Worm (Caenorhabditis elegans): ENCODE data around the gene sams-4.

DNA sequence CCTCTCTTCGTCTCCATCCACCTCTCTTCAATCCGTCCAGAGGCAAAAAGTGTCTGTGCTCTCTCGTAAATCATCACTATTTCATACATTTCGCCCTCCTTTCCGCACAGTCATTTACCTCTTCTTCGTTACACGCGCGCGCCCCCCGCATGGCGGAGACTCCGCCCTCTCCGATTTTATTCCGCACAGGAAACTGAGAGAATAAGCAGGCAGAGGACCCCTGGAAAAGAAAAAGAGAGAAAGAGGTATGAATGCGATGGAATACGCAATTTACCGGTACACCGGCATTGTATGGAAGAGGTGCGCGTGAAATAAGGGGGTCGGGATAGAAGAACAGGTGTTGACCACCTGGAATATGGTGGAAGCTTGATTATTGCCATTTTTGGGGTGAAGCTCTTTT lies 14.6 kb upstream of the sams-4 start:
- TF ChIP-seq snpc-4 (tag; optimal IDR thresholded peaks at IDR 0.05), result no peak
- TF ChIP-seq unc-39 (tag; optimal IDR thresholded peaks at IDR 0.05), result no peak
- peak; percentile 16 for TF ChIP-seq mep-1 (tag; optimal IDR thresholded peaks at IDR 0.05)
- no peak for TF ChIP-seq nhr-76 (tag; optimal IDR thresholded peaks at IDR 0.05)
- TF ChIP-seq nhr-12 (tag; optimal IDR thresholded peaks at IDR 0.05), result no peak
- TF ChIP-seq lin-13 (tag; optimal IDR thresholded peaks at IDR 0.05), result no peak
- no peak for TF ChIP-seq elt-1 (tag; optimal IDR thresholded peaks at IDR 0.05; ENCODE audit: borderline replicate concordance, insufficient read depth)
- TF ChIP-seq nhr-237 (tag; optimal IDR thresholded peaks at IDR 0.05), result no peak
- TF ChIP-seq ztf-11 (tag; optimal IDR thresholded peaks at IDR 0.05), result peak; percentile 52
- no peak for TF ChIP-seq lsy-2 (tag; optimal IDR thresholded peaks at IDR 0.05)
- TF ChIP-seq flh-1 (GFP tag; optimal IDR thresholded peaks at IDR 0.05), result no peak
- no peak for TF ChIP-seq unc-62 (GFP tag; optimal IDR thresholded peaks at IDR 0.05)
- TF ChIP-seq hlh-1 (tag; optimal IDR thresholded peaks at IDR 0.05), result no peak
